Worm (Caenorhabditis elegans): Measurements from ENCODE around the gene denn-4.

- no peak for TF ChIP-seq nhr-237 (tag; optimal IDR thresholded peaks at IDR 0.05)
- TF ChIP-seq lin-32 (GFP tag; optimal IDR thresholded peaks at IDR 0.05), result no peak
- no peak for TF ChIP-seq ceh-43 (GFP tag; optimal IDR thresholded peaks at IDR 0.05)
- TF ChIP-seq nhr-28 (tag; optimal IDR thresholded peaks at IDR 0.05), result no peak
- TF ChIP-seq nhr-2 (tag; optimal IDR thresholded peaks at IDR 0.05), result no peak
- TF ChIP-seq pha-4 (tag; optimal IDR thresholded peaks at IDR 0.05), result no peak
- TF ChIP-seq snpc-4 (tag; optimal IDR thresholded peaks at IDR 0.05), result no peak
- TF ChIP-seq nhr-76 (tag; optimal IDR thresholded peaks at IDR 0.05), result no peak
- TF ChIP-seq ztf-11 (tag; optimal IDR thresholded peaks at IDR 0.05), result no peak
- TF ChIP-seq zip-8 (tag; optimal IDR thresholded peaks at IDR 0.05), result no peak
- no peak for TF ChIP-seq sptf-1 (tag; optimal IDR thresholded peaks at IDR 0.05)
- no peak for TF ChIP-seq elt-1 (tag; optimal IDR thresholded peaks at IDR 0.05; ENCODE audit: borderline replicate concordance, insufficient read depth)
- no peak for TF ChIP-seq ces-1 (GFP tag; optimal IDR thresholded peaks at IDR 0.05)
- TF ChIP-seq lsy-2 (tag; optimal IDR thresholded peaks at IDR 0.05), result no peak
These were observed 45.6 kb downstream of the denn-4 start, which contains the start of gene Y48A5A.3 for ce11 chrIV:1969353-1969752.

Measured in whole organism, mixed stage, embryonic.